Fruit fly (Drosophila melanogaster) whole organism, wandering third instar larva: ENCODE data around the gene arx.

Experiments
- CG32264 ChIP-seq: fragments of 200-800 bp; sonication (Bioruptor generic); optimal IDR thresholded peaks from 2 replicates; lab custom pipeline; 2016; ENCODE audit warnings: missing biosample characterization, missing genetic modification characterization
- Dfd ChIP-seq: fragments of >200 bp; optimal IDR thresholded peaks from 2 replicates; lab custom pipeline; 2017; ENCODE audit warnings: missing biosample characterization, missing genetic modification characterization
- Dif ChIP-seq: fragments of 200-275, 200-300 bp; sonication (Bioruptor generic); optimal IDR thresholded peaks from 2 replicates; lab custom pipeline; 2018; ENCODE audit warnings: missing biosample characterization, missing genetic modification characterization; ENCODE audit not compliant: partially characterized antibody
- N ChIP-seq: fragments of >200 bp; optimal IDR thresholded peaks from 2 replicates; lab custom pipeline; 2018; ENCODE audit warnings: missing biosample characterization, missing external identifiers, missing genetic modification characterization
- Rel ChIP-seq, 2 experiments: fragments of 200-800 bp; sonication (Bioruptor generic) in 1 of 2; optimal IDR thresholded peaks; 2 replicates in 1 of 2; 3 replicates in 1 of 2; lab custom pipeline; 2016 to 2019; ENCODE audit warnings: mild to moderate bottlenecking in 2 of 2, missing biosample characterization in 2 of 2, missing genetic modification characterization in 2 of 2, moderate library complexity in 1 of 2
- brk ChIP-seq: fragments of 200-800 bp; sonication (Bioruptor generic); optimal IDR thresholded peaks from 2 replicates; lab custom pipeline; 2016; ENCODE audit warnings: missing biosample characterization, mild to moderate bottlenecking, missing genetic modification characterization
- pan ChIP-seq: fragments of >200 bp; optimal IDR thresholded peaks from 2 replicates; lab custom pipeline; 2017
- sage ChIP-seq: fragments of 200-800 bp; sonication (Bioruptor generic); optimal IDR thresholded peaks from 2 replicates; lab custom pipeline; 2016; ENCODE audit warnings: missing biosample characterization, mild to moderate bottlenecking, missing genetic modification characterization
- sv ChIP-seq: fragments of 200-800 bp; sonication (Bioruptor generic); optimal IDR thresholded peaks from 3 replicates; lab custom pipeline; 2016; ENCODE audit warnings: missing biosample characterization, missing genetic modification characterization
- usp ChIP-seq: fragments of >200 bp; optimal IDR thresholded peaks from 2 replicates; lab custom pipeline; 2017; ENCODE audit warnings: missing biosample characterization, missing genetic modification characterization
- woc ChIP-seq: sonication (Bioruptor generic); optimal IDR thresholded peaks from 2 replicates; lab custom pipeline; 2016; ENCODE audit warnings: missing biosample characterization, mild to moderate bottlenecking, missing genetic modification characterization

dm6 chr3L:18852223-18852622 lies 49.1 kb downstream of the arx start:
- TF ChIP-seq Dif: no peak
- TF ChIP-seq sv: no peak
- no peak for TF ChIP-seq woc (GFP tag; lab: Kevin White, UChicago)
- TF ChIP-seq brk: no peak
- TF ChIP-seq Rel (GFP tag; optimal IDR thresholded peaks at IDR 0.05; lab: Kevin White, UChicago): no peak
- no peak for TF ChIP-seq Rel (tag; optimal IDR thresholded peaks at IDR 0.05; lab: Kevin White, UChicago)
- TF ChIP-seq sage (GFP tag; lab: Kevin White, UChicago): no peak
- TF ChIP-seq Dfd (GFP tag; lab: Kevin White, UChicago): peak; percentile 56
- TF ChIP-seq pan (lab: Kevin White, UChicago): no peak
- TF ChIP-seq usp (GFP tag; lab: Kevin White, UChicago): no peak
- no peak for TF ChIP-seq N (GFP tag; lab: Kevin White, UChicago)
- TF ChIP-seq CG32264 (GFP tag; lab: Kevin White, UChicago): no peak
